Fruit fly (Drosophila melanogaster): ENCODE measurements around the gene Hira.

Gene Hira

dm6 chrX:7698000-7698896, 23.7 kb upstream of the Hira start (continued):
- TF ChIP-seq lov (optimal IDR thresholded peaks at IDR 0.05) (no peak), lov (GFP tag; IDR thresholded peaks at IDR 0.05) (peak; percentile 87), phol (tag; optimal IDR thresholded peaks at IDR 0.05) (peak; percentile 96), BEAF-32 (GFP tag; optimal IDR thresholded peaks at IDR 0.05) (no peak), Neu2 (GFP tag; optimal IDR thresholded peaks at IDR 0.05; ENCODE audit: borderline replicate concordance) (no peak), CG18599 (GFP tag; optimal IDR thresholded peaks at IDR 0.05) (peak; percentile 97), chn (GFP tag; optimal IDR thresholded peaks at IDR 0.05) (peak; percentile 81), Lhr (GFP tag; optimal IDR thresholded peaks at IDR 0.05) (peak; percentile 84), unpg (GFP tag; optimal IDR thresholded peaks at IDR 0.05) (peak; percentile 97), CG34376 (GFP tag; optimal IDR thresholded peaks at IDR 0.05) (peak; percentile 87), eyg (GFP tag; optimal IDR thresholded peaks at IDR 0.05) (peak; percentile 79), lmd (GFP tag; IDR thresholded peaks at IDR 0.05) (peak; percentile 96), psq (GFP tag; optimal IDR thresholded peaks at IDR 0.05) (peak; percentile 91), ttk (GFP tag; IDR thresholded peaks at IDR 0.05) (peak; percentile 96), hth (optimal IDR thresholded peaks at IDR 0.05) (no peak), CG6791 (GFP tag; IDR thresholded peaks at IDR 0.05; ENCODE audit: partially characterized antibody) (no peak), grn (GFP tag; optimal IDR thresholded peaks at IDR 0.05) (peak; percentile 72), CG4404 (GFP tag; IDR thresholded peaks at IDR 0.05) (peak; percentile 84), CG2199 (GFP tag; IDR thresholded peaks at IDR 0.05) (peak; percentile 85; the same call in 1 of the 3 replicates), Dbx (GFP tag; IDR thresholded peaks at IDR 0.05) (peak; percentile 97), bowl (GFP tag; IDR thresholded peaks at IDR 0.05) (peak; percentile 88), CG6689 (GFP tag; IDR thresholded peaks at IDR 0.05) (peak; percentile 95), CG7963 (GFP tag; IDR thresholded peaks at IDR 0.05; ENCODE audit: partially characterized antibody) (no peak), Dad (GFP tag; optimal IDR thresholded peaks at IDR 0.05) (peak; percentile 91), MESR4 (GFP tag; optimal IDR thresholded peaks at IDR 0.05) (peak; percentile 31), Atf-2 (GFP tag; optimal IDR thresholded peaks at IDR 0.05) (peak; percentile 79), CG13424 (tag; optimal IDR thresholded peaks at IDR 0.05) (peak; percentile 96), CG11723 (GFP tag; optimal IDR thresholded peaks at IDR 0.05) (peak; percentile 91), CG31388 (GFP tag; optimal IDR thresholded peaks at IDR 0.05) (peak; percentile 86), NFAT (GFP tag; IDR thresholded peaks at IDR 0.05) (peak; percentile 93), Usf (GFP tag; optimal IDR thresholded peaks at IDR 0.05) (peak; percentile 82), Gsc (GFP tag; IDR thresholded peaks at IDR 0.05) (peak; percentile 69), HmgZ (tag; optimal IDR thresholded peaks at IDR 0.05) (peak; percentile 96), CG18476 (GFP tag; optimal IDR thresholded peaks at IDR 0.05) (peak; percentile 95), caup (GFP tag; optimal IDR thresholded peaks at IDR 0.05; ENCODE audit: severe bottlenecking) (peak; percentile 95), Blimp-1 (GFP tag; optimal IDR thresholded peaks at IDR 0.05) (peak; percentile 94), Doc2 (GFP tag; IDR thresholded peaks at IDR 0.05) (peak; percentile 83), CG11560 (tag; IDR thresholded peaks at IDR 0.05) (peak; percentile 85), bbx (GFP tag; IDR thresholded peaks at IDR 0.05; ENCODE audit: partially characterized antibody) (no peak), nmo (GFP tag; optimal IDR thresholded peaks at IDR 0.05) (peak; percentile 97), usp (GFP tag; optimal IDR thresholded peaks at IDR 0.05) (no peak), CG10147 (GFP tag; optimal IDR thresholded peaks at IDR 0.05) (peak; percentile 96), vfl (GFP tag; optimal IDR thresholded peaks at IDR 0.05) (peak; percentile 88), CG16815 (GFP tag; optimal IDR thresholded peaks at IDR 0.05) (peak; percentile 85), oc (tag; optimal IDR thresholded peaks at IDR 0.05) (peak; percentile 95), CG4820 (GFP tag; optimal IDR thresholded peaks at IDR 0.05) (peak; percentile 92), crol (GFP tag; IDR thresholded peaks at IDR 0.05) (peak; percentile 60), z (GFP tag; IDR thresholded peaks at IDR 0.05) (peak; percentile 61; the same call in 1 of the 3 replicates), HHEX (GFP tag; optimal IDR thresholded peaks at IDR 0.05) (peak; percentile 95)
